Worm (Caenorhabditis elegans): ENCODE data around the gene C07G1.15.

DNA sequence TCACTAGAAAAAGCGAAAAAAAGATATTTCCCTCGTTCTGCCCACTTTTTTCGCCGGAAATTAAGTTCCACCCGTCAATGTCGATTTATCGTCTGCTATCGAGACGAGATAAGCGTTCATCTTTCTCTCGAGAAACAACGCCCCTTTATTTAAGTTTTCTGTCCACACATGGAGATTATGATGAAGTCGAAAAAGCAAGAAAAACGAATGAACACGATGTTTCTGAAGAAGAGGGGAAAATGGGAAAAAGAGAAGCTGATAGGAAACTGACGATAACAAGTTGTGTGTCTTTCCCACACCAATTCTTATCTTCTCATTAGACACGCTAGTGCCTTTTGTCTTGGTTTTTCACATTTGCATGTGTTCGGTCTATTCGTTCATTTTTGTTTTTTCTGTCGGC lies 5.0 kb downstream of the C07G1.15 start:
- no peak for TF ChIP-seq nhr-11 (tag; optimal IDR thresholded peaks at IDR 0.05)
- no peak for TF ChIP-seq skn-1 (tag; optimal IDR thresholded peaks at IDR 0.05)
- no peak for TF ChIP-seq snpc-4 (tag; optimal IDR thresholded peaks at IDR 0.05)
- TF ChIP-seq dmd-8 (GFP tag; IDR thresholded peaks at IDR 0.05) = no peak
- TF ChIP-seq unc-130 (GFP tag; optimal IDR thresholded peaks at IDR 0.05) = no peak
- TF ChIP-seq aha-1 (tag) = no peak
- TF ChIP-seq nhr-237 (tag; optimal IDR thresholded peaks at IDR 0.05) = no peak
- no peak for TF ChIP-seq ama-1 (optimal IDR thresholded peaks at IDR 0.05)

Measured in whole organism, L4 larva.